Fruit fly (Drosophila melanogaster): ENCODE results near the gene CG4229.
A peak's percentile ranks its signal among the peaks of the same experiment; 100 is the strongest.

CG4229 gene

DNA sequence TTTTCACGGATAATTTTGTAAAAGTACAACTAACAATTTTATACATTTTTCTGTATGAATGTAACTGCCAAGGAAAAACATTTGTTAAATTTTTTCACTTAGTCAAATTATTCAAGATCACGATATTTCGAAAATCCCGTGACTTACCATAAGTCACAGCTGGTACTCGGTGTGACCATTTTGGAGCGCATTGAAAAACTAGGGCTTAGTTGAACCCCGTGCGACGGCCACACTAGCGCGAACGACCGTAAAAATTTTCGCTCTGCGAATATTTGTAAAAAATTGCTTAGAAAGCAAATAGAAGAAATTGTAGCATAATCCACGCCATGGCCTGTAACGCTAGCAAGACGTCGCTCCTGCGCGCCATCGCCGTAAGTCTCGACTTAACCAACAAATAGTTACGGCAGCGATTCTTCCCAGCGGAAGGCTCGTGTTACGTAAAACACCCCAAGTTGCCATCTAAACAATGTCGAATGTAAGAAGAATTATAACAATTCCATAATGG is 27.5 kb downstream of the CG4229 start, which contains the start of gene UQCR-C2 (continued):
- TF ChIP-seq Sox100B (GFP tag; optimal IDR thresholded peaks at IDR 0.05) (no peak), sd (tag; optimal IDR thresholded peaks at IDR 0.05) (peak; percentile 63), CG9932 (GFP tag; IDR thresholded peaks at IDR 0.05) (peak; percentile 27; the same call in 1 of the 2 replicates), CHES-1-like (GFP tag; optimal IDR thresholded peaks at IDR 0.05) (peak; percentile 38), E2f1 (GFP tag; IDR thresholded peaks at IDR 0.05) (no peak), CG12391 (tag; optimal IDR thresholded peaks at IDR 0.05) (peak; percentile 35), CG3726 (GFP tag; IDR thresholded peaks at IDR 0.05) (no peak), ham (GFP tag; IDR thresholded peaks at IDR 0.05) (no peak), ken (GFP tag; IDR thresholded peaks at IDR 0.05) (no peak), Nf-YC (tag; optimal IDR thresholded peaks at IDR 0.05) (peak; percentile 29), hb (GFP tag; IDR thresholded peaks at IDR 0.05; ENCODE audit: partially characterized antibody) (no peak), HLH3B (GFP tag; IDR thresholded peaks at IDR 0.05) (no peak), CG2712 (tag; optimal IDR thresholded peaks at IDR 0.05) (peak; percentile 45), CG3995 (GFP tag; optimal IDR thresholded peaks at IDR 0.05) (peak; percentile 100), Scr (GFP tag; IDR thresholded peaks at IDR 0.05; ENCODE audit: partially characterized antibody) (peak; percentile 25), nom (GFP tag; optimal IDR thresholded peaks at IDR 0.05) (peak; percentile 36), CG10267 (tag; optimal IDR thresholded peaks at IDR 0.05) (peak; percentile 55), Pdp1 (GFP tag; optimal IDR thresholded peaks at IDR 0.05) (peak in 1 of 2 experiments; percentile 98), MESR4 (GFP tag; optimal IDR thresholded peaks at IDR 0.05) (peak; percentile 96), CG15601 (tag; optimal IDR thresholded peaks at IDR 0.05) (peak; percentile 14), vvl (GFP tag; IDR thresholded peaks at IDR 0.05) (peak; percentile 49), CG14667 (GFP tag; IDR thresholded peaks at IDR 0.05) (no peak), CG11456 (GFP tag; IDR thresholded peaks at IDR 0.05) (no peak), CG8924 (tag; optimal IDR thresholded peaks at IDR 0.05) (peak; percentile 36), Bgb (GFP tag; IDR thresholded peaks at IDR 0.05; ENCODE audit: partially characterized antibody) (peak; percentile 39), bbx (GFP tag; IDR thresholded peaks at IDR 0.05; ENCODE audit: partially characterized antibody) (peak; percentile 38), lbe (GFP tag; optimal IDR thresholded peaks at IDR 0.05) (no peak), Sin3A (optimal IDR thresholded peaks at IDR 0.05) (peak; percentile 39), run (tag; optimal IDR thresholded peaks at IDR 0.05) (no peak), CG4328 (GFP tag; optimal IDR thresholded peaks at IDR 0.05) (no peak), CG33557 (GFP tag; optimal IDR thresholded peaks at IDR 0.05) (peak; percentile 29), BEAF-32 (GFP tag; optimal IDR thresholded peaks at IDR 0.05) (peak; percentile 61), ftz-f1 (GFP tag; optimal IDR thresholded peaks at IDR 0.05) (peak; percentile 18)

DNA sequence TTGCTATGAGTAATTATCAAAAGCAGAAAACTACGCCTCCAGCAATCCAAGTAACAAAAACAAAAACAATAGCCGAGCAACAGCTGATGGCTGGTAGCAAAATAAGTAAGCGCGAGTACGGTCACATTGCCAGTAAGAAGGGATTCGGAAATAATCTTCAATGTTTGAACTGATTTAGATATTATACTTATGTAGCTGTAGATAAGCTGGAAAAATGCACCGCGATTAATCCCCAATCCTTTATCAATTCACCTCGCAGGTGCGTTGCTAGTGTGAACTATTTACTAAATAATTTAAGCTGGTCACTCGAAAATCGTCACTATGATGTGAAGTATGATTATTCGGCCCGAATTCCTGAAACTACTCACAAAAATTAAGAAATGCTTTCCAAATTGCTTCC is 30.4 kb downstream of the CG4229 start, which contains the start of the genes Syx8 and CG32163:
TSS of gene Syx8 (minus strand) at position 69 of the 400 bp plus-strand sequence.
TSS of gene CG32163 (plus strand) at position 169 of the 400 bp plus-strand sequence.
- TF ChIP-seq Stat92E (GFP tag; optimal IDR thresholded peaks at IDR 0.05) (peak in 1 of 3 experiments; percentile 25), Ssrp (tag; optimal IDR thresholded peaks at IDR 0.05) (no peak), lbe (GFP tag; optimal IDR thresholded peaks at IDR 0.05) (no peak), CG12659 (GFP tag; optimal IDR thresholded peaks at IDR 0.05) (peak; percentile 32), YL-1 (GFP tag; optimal IDR thresholded peaks at IDR 0.05) (peak; percentile 49), CG17186 (GFP tag; optimal IDR thresholded peaks at IDR 0.05) (peak; percentile 47), H15 (GFP tag; IDR thresholded peaks at IDR 0.05) (no peak), CG5180 (GFP tag; optimal IDR thresholded peaks at IDR 0.05) (no peak), Hr51 (GFP tag; optimal IDR thresholded peaks at IDR 0.05) (no peak), pzg (GFP tag; optimal IDR thresholded peaks at IDR 0.05) (peak; percentile 61), CG1602 (GFP tag; optimal IDR thresholded peaks at IDR 0.05) (no peak), CG2116 (GFP tag; optimal IDR thresholded peaks at IDR 0.05) (peak; percentile 12), CG2712 (tag; optimal IDR thresholded peaks at IDR 0.05) (peak; percentile 22), CG16813 (GFP tag; IDR thresholded peaks at IDR 0.05; ENCODE audit: partially characterized antibody) (0 out of 3 replicates have a peak, but pooled peaks have one; percentile 41), trem (tag; optimal IDR thresholded peaks at IDR 0.05) (peak; percentile 48), nerfin-1 (tag; optimal IDR thresholded peaks at IDR 0.05) (peak; percentile 9), zen2 (GFP tag; IDR thresholded peaks at IDR 0.05; ENCODE audit: partially characterized antibody) (no peak; the same call in 2 of the 3 replicates), CG9797 (GFP tag; optimal IDR thresholded peaks at IDR 0.05) (peak; percentile 82), Deaf1 (tag; optimal IDR thresholded peaks at IDR 0.05) (no peak)
